Fruit fly (Drosophila melanogaster) whole organism, embryonic: ENCODE measurements around the gene CG14913.

Experiments
- CG10321 ChIP-seq: fragments of 200-800 bp; sonication (Bioruptor generic); IDR thresholded peaks from 2 replicates; pipeline ENCODE4 v1.3.6; 2022; ENCODE audit warnings: missing biosample characterization, missing genetic modification characterization
- CG10565 ChIP-seq: fragments of 200-800 bp; sonication (Bioruptor generic); optimal IDR thresholded peaks from 3 replicates; lab custom pipeline; 2016; ENCODE audit warnings: missing biosample characterization, mild to moderate bottlenecking, missing genetic modification characterization
- CG11696 ChIP-seq: fragments of 200-800 bp; sonication (Bioruptor generic); IDR thresholded peaks from 2 replicates; pipeline ENCODE4 v1.3.6; 2022; ENCODE audit warnings: missing biosample characterization, missing genetic modification characterization
- CG14050 ChIP-seq: fragments of 200-800 bp; sonication (Bioruptor generic); IDR thresholded peaks from 3 replicates; pipeline ENCODE4 v1.3.6; 2022; ENCODE audit warnings: missing biosample characterization, missing genetic modification characterization
- CG15269 ChIP-seq: fragments of 200-800 bp; sonication (Bioruptor generic); optimal IDR thresholded peaks from 2 replicates; lab custom pipeline; 2018; ENCODE audit warnings: missing biosample characterization, mild to moderate bottlenecking, missing genetic modification characterization, moderate library complexity
- CG16863 ChIP-seq: fragments of 200-800 bp; sonication (Bioruptor generic); optimal IDR thresholded peaks from 3 replicates; lab custom pipeline; 2016; ENCODE audit warnings: missing biosample characterization, missing genetic modification characterization
- CG2202 ChIP-seq: fragments of 200-800 bp; sonication (Bioruptor generic); optimal IDR thresholded peaks from 2 replicates; lab custom pipeline; 2018; ENCODE audit warnings: missing biosample characterization, mild to moderate bottlenecking, missing genetic modification characterization
- CG3163 ChIP-seq: fragments of 200-800 bp; sonication (Bioruptor generic); optimal IDR thresholded peaks from 3 replicates; lab custom pipeline; 2016; ENCODE audit warnings: missing biosample characterization, missing genetic modification characterization
- CG32772 ChIP-seq: fragments of 200-800 bp; sonication (Bioruptor generic); IDR thresholded peaks from 2 replicates; pipeline ENCODE4 v1.3.6; 2022; ENCODE audit warnings: missing biosample characterization, missing genetic modification characterization
- CG7357 ChIP-seq: fragments of 200-800 bp; sonication (Bioruptor generic); IDR thresholded peaks from 3 replicates; pipeline ENCODE4 v1.3.6; 2022; ENCODE audit warnings: missing biosample characterization, missing genetic modification characterization
- CG8281 ChIP-seq: fragments of 200-800 bp; sonication (Bioruptor generic); optimal IDR thresholded peaks from 2 replicates; lab custom pipeline; 2018; ENCODE audit warnings: missing biosample characterization, mild to moderate bottlenecking, missing genetic modification characterization, moderate library complexity
- CG8359 ChIP-seq: fragments of 200-800 bp; sonication (Bioruptor generic); optimal IDR thresholded peaks from 2 replicates; lab custom pipeline; 2017; ENCODE audit warnings: missing biosample characterization, mild to moderate bottlenecking, missing genetic modification characterization, borderline replicate concordance
- CG8924 ChIP-seq: fragments of 200-800 bp; optimal IDR thresholded peaks from 3 replicates; lab custom pipeline; 2019; ENCODE audit warnings: missing biosample characterization, mild to moderate bottlenecking, missing genetic modification characterization, moderate library complexity
- CHES-1-like ChIP-seq: fragments of 200-800 bp; sonication (Bioruptor generic); optimal IDR thresholded peaks from 2 replicates; lab custom pipeline; 2016; ENCODE audit warnings: missing biosample characterization, missing genetic modification characterization
- Camta ChIP-seq: fragments of 200-800 bp; sonication (Bioruptor generic); optimal IDR thresholded peaks from 2 replicates; lab custom pipeline; 2016; ENCODE audit warnings: missing biosample characterization, missing genetic modification characterization
- Drgx ChIP-seq: fragments of 200-800 bp; sonication (Bioruptor generic); IDR thresholded peaks from 2 replicates; pipeline ENCODE4 v1.3.6; 2022; ENCODE audit warnings: missing biosample characterization, missing genetic modification characterization
- E2f1 ChIP-seq: fragments of 200-800 bp; sonication (Bioruptor generic); IDR thresholded peaks from 2 replicates; pipeline ENCODE4 v1.3.6; 2022; ENCODE audit warnings: missing biosample characterization, missing genetic modification characterization
- Ets65A ChIP-seq: fragments of 200-800 bp; sonication (Bioruptor generic); peaks from one replicate; lab custom pipeline; 2016; ENCODE audit warnings: missing biosample characterization, missing genetic modification characterization
- Ets97D ChIP-seq: fragments of 200-800 bp; sonication (Bioruptor generic); optimal IDR thresholded peaks from 3 replicates; lab custom pipeline; 2016; ENCODE audit warnings: missing biosample characterization, missing genetic modification characterization
- Fer1 ChIP-seq: fragments of 200-800 bp; sonication (Bioruptor generic); optimal IDR thresholded peaks from 2 replicates; lab custom pipeline; 2017; ENCODE audit warnings: missing biosample characterization, mild to moderate bottlenecking, missing genetic modification characterization
- Fer3 ChIP-seq: fragments of 200-800 bp; sonication (Bioruptor generic); optimal IDR thresholded peaks from 2 replicates; lab custom pipeline; 2018; ENCODE audit warnings: missing biosample characterization, mild to moderate bottlenecking, missing genetic modification characterization, moderate library complexity
- Hr51 ChIP-seq, 2 experiments: fragments of 200-800 bp; sonication (Bioruptor generic); optimal IDR thresholded peaks; 2 replicates in 1 of 2; 3 replicates in 1 of 2; lab custom pipeline; 2016 to 2018; ENCODE audit warnings: missing biosample characterization in 2 of 2, missing genetic modification characterization in 2 of 2, mild to moderate bottlenecking in 1 of 2, moderate library complexity in 1 of 2
- Hr78 ChIP-seq, 2 experiments: fragments of 200-800 bp in 1 of 2; fragments of >200 bp in 1 of 2; sonication (Bioruptor generic) in 1 of 2; optimal IDR thresholded peaks; 2 replicates each; lab custom pipeline; 2017 to 2019; ENCODE audit warnings: missing biosample characterization in 2 of 2, missing genetic modification characterization in 2 of 2, mild to moderate bottlenecking in 1 of 2, moderate library complexity in 1 of 2
- NK7.1 ChIP-seq: fragments of 200-800 bp; sonication (Bioruptor generic); optimal IDR thresholded peaks from 3 replicates; lab custom pipeline; 2016; ENCODE audit warnings: missing biosample characterization, missing genetic modification characterization
- Ptx1 ChIP-seq: fragments of 200-800 bp; sonication (Bioruptor generic); IDR thresholded peaks from 2 replicates; pipeline ENCODE4 v1.3.6; 2022; ENCODE audit warnings: missing biosample characterization, missing genetic modification characterization
- Sox102F ChIP-seq: fragments of 200-800 bp; sonication (Bioruptor generic); optimal IDR thresholded peaks from 2 replicates; lab custom pipeline; 2018; ENCODE audit warnings: missing biosample characterization, mild to moderate bottlenecking, missing genetic modification characterization, moderate library complexity
- Vsx1 ChIP-seq: fragments of 200-800 bp; sonication (Bioruptor generic); optimal IDR thresholded peaks from 2 replicates; lab custom pipeline; 2017; ENCODE audit warnings: missing biosample characterization, mild to moderate bottlenecking, missing genetic modification characterization, missing genetic modification reagents
- Xrp1 ChIP-seq: fragments of 200-800 bp; sonication (Bioruptor generic); IDR thresholded peaks from 2 replicates; pipeline ENCODE4 v1.3.6; 2022; ENCODE audit warnings: missing biosample characterization, missing genetic modification characterization
- bcd ChIP-seq: fragments of 200-800 bp; sonication (Bioruptor generic); optimal IDR thresholded peaks from 2 replicates; lab custom pipeline; 2017; ENCODE audit warnings: missing biosample characterization, mild to moderate bottlenecking, missing genetic modification characterization
- btn ChIP-seq: fragments of 200-800 bp; sonication (Bioruptor generic); optimal IDR thresholded peaks from 2 replicates; lab custom pipeline; 2016; ENCODE audit warnings: missing biosample characterization, missing genetic modification characterization
- gsb-n ChIP-seq: fragments of 200-800 bp; sonication (Bioruptor generic); optimal IDR thresholded peaks from 3 replicates; lab custom pipeline; 2018; ENCODE audit warnings: missing biosample characterization, mild to moderate bottlenecking, missing genetic modification characterization
- inv ChIP-seq: fragments of 200-800 bp; sonication (Bioruptor generic); IDR thresholded peaks from 2 replicates; pipeline ENCODE4 v1.3.6; 2022; ENCODE audit warnings: missing biosample characterization, missing genetic modification characterization; ENCODE audit not compliant: partially characterized antibody
- kni ChIP-seq: fragments of 200-800 bp; sonication (Bioruptor generic); optimal IDR thresholded peaks from 3 replicates; lab custom pipeline; 2017; ENCODE audit warnings: mild to moderate bottlenecking, missing biosample characterization, missing genetic modification reagents, missing genetic modification characterization
- lmd ChIP-seq: fragments of 200-800 bp; sonication (Bioruptor generic); IDR thresholded peaks from 2 replicates; pipeline ENCODE4 v1.3.6; 2022; ENCODE audit warnings: missing biosample characterization, missing genetic modification characterization
- nerfin-1 ChIP-seq: fragments of 200-800 bp; sonication (Bioruptor generic); optimal IDR thresholded peaks from 3 replicates; lab custom pipeline; 2019; ENCODE audit warnings: missing biosample characterization, mild to moderate bottlenecking, missing genetic modification characterization, moderate library complexity
- phol ChIP-seq: fragments of 200-800 bp; sonication (Bioruptor generic); optimal IDR thresholded peaks from 3 replicates; lab custom pipeline; 2018; ENCODE audit warnings: missing biosample characterization, mild to moderate bottlenecking, missing genetic modification characterization, moderate library complexity
- pita ChIP-seq: fragments of 200-800 bp; sonication (Bioruptor generic); optimal IDR thresholded peaks from 2 replicates; lab custom pipeline; 2017; ENCODE audit warnings: missing biosample characterization, mild to moderate bottlenecking, missing genetic modification characterization
- pnt ChIP-seq: fragments of 200-800 bp; sonication (Bioruptor generic); optimal IDR thresholded peaks from 3 replicates; lab custom pipeline; 2016; ENCODE audit warnings: missing biosample characterization, missing genetic modification characterization
- pum ChIP-seq: fragments of 200-800 bp; sonication (Bioruptor generic); optimal IDR thresholded peaks from 2 replicates; lab custom pipeline; 2016; ENCODE audit warnings: missing biosample characterization, missing genetic modification characterization
- sna ChIP-seq: fragments of 200-800 bp; sonication (Bioruptor generic); IDR thresholded peaks from 2 replicates; pipeline ENCODE4 v1.3.6; 2022; ENCODE audit warnings: missing biosample characterization, missing genetic modification characterization; ENCODE audit not compliant: partially characterized antibody
- sug ChIP-seq: fragments of 200-800 bp; optimal IDR thresholded peaks from 2 replicates; lab custom pipeline; 2019; ENCODE audit warnings: missing biosample characterization, mild to moderate bottlenecking, missing genetic modification characterization, moderate library complexity
- tin ChIP-seq: fragments of 200-800 bp; sonication (Bioruptor generic); optimal IDR thresholded peaks from 3 replicates; lab custom pipeline; 2016; ENCODE audit warnings: missing biosample characterization, missing genetic modification characterization
- tll ChIP-seq, 2 experiments: fragments of 200-800 bp in 1 of 2; fragments of >200 bp in 1 of 2; sonication (Bioruptor generic) in 1 of 2; optimal IDR thresholded peaks; 2 replicates each; lab custom pipeline; 2017 to 2019; ENCODE audit warnings: missing biosample characterization in 2 of 2, missing genetic modification characterization in 2 of 2, mild to moderate bottlenecking in 1 of 2, moderate library complexity in 1 of 2
- unpg ChIP-seq: fragments of 200-800 bp; sonication (Bioruptor generic); optimal IDR thresholded peaks from 3 replicates; lab custom pipeline; 2018; ENCODE audit warnings: missing biosample characterization, mild to moderate bottlenecking, missing genetic modification characterization, moderate library complexity
- usp ChIP-seq: fragments of >200 bp; optimal IDR thresholded peaks from 2 replicates; lab custom pipeline; 2017; ENCODE audit warnings: missing biosample characterization, missing genetic modification characterization

CG14913 gene

DNA sequence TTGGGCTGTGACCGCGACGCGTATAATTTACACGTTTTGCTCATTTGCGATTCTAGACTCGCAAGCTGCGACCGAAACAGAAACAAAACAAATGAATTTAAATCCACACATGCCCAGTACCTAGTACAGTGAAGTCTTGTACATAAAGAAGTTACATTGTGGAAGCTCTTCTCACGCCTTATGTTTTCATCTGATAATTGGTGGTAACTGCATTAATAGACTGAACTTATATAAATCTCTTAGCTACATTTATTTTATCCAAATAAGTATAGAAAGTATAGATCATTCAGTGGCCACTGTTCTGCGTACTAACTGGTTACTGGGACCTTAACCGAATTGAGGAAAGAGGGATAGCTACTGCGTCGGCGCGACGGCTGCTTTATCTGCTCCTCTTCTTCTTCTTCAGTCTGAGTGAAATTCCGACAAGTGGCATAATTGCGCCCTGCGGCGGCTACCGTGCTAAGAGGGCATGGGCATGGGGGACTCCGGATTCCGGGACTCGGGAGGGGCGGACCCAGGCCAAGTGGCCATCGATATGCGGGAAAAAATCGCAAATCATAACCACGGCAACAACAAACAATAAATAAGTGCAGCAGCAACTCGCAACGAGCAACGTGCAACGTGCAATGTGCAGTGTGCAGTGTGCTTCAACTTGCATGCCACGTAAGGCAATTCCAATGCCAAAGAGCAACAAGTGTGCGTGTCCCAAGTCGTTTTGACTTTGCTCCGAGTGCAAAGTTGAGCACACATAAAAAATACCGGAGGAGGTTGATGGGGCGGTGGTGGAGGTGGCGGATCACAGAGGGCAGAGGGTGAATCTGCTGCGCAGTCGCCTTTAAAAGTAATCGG is 35.1 kb downstream of the CG14913 start (continued):
- TF ChIP-seq sna (GFP tag; lab: Robert Waterston, UW): no peak
- no peak for TF ChIP-seq inv
- TF ChIP-seq pum: no peak
- TF ChIP-seq kni (GFP tag; lab: Kevin White, UChicago): no peak
- TF ChIP-seq sug (tag; lab: Kevin White, UChicago): no peak
- no peak for TF ChIP-seq CG8281 (tag; lab: Kevin White, UChicago)
- no peak for TF ChIP-seq lmd (GFP tag; lab: Robert Waterston, UW)
- no peak for TF ChIP-seq pita (GFP tag; lab: Kevin White, UChicago)
- TF ChIP-seq CHES-1-like (GFP tag; lab: Kevin White, UChicago): no peak
- TF ChIP-seq gsb-n (tag; lab: Kevin White, UChicago): no peak
- TF ChIP-seq CG10321: no peak
- no peak for TF ChIP-seq CG15269 (tag; lab: Kevin White, UChicago)
- no peak for TF ChIP-seq CG16863 (GFP tag; lab: Kevin White, UChicago)
- TF ChIP-seq tin (GFP tag; lab: Kevin White, UChicago): no peak
- TF ChIP-seq Ets65A (GFP tag; lab: Kevin White, UChicago): peak; percentile 13
- no peak for TF ChIP-seq NK7.1 (GFP tag; lab: Kevin White, UChicago)
- TF ChIP-seq Fer3 (tag; lab: Kevin White, UChicago): no peak
- TF ChIP-seq CG8924 (tag; lab: Kevin White, UChicago): no peak
- TF ChIP-seq bcd (GFP tag; lab: Kevin White, UChicago): no peak
- no peak for TF ChIP-seq CG8359
- TF ChIP-seq, all 482 proteins: peak for 9

- TF ChIP-seq phol (tag; lab: Kevin White, UChicago) (no peak), CG11696 (GFP tag; lab: Robert Waterston, UW) (no peak), CG10565 (GFP tag; lab: Kevin White, UChicago) (no peak), Drgx (GFP tag; lab: Robert Waterston, UW) (peak; percentile 26; the same call in 1 of the 2 replicates), Fer1 (GFP tag; lab: Kevin White, UChicago) (no peak), Xrp1 (no peak)
Measured at dm6 chr2L:11052493-11052788, 35.6 kb downstream of the CG14913 start.

DNA sequence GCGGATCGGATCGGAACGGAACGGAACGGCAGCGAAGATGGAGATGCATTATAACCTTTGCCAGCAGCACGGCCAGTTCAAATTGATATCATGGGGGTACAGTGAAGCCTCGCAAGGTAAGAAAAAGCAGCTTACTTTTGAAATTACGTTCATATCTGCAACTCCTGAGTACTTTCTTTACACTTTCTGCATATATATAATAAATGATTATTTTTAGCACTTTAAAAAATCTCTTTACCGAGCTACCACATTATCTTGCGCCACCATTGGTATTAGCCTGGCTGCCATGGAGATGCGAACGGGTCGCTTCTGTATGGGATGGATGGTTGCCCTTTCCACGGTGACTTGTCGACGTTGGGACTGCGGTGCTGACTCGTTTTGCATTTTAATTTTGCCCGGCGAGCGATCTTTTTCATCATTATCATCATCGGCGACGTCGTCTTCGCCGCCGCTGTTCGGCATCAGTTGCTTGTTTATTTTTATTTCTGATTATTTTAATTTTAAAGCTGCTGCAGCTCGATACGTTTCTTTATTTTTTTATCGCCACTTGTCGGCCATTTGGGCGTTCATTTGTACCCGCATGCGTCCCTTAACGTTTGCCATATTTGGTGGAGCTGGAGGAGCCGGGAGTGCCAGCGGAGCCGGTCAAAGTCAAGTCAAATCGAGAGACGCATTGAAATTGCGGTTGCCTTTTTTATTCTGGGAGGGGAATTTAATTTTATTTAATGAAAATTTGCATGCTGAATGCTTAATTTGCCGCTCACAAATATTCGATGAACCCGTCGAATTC is 36.4 kb downstream of the CG14913 start:
- no peak for TF ChIP-seq Ets97D
- TF ChIP-seq Sox102F: peak; percentile 44
- TF ChIP-seq usp (GFP tag; lab: Kevin White, UChicago): no peak
- peak; percentile 34; the same call in 1 of the 2 replicates for TF ChIP-seq CG32772
- TF ChIP-seq CG10565 (GFP tag; lab: Kevin White, UChicago): no peak
- TF ChIP-seq pnt (GFP tag; lab: Kevin White, UChicago): no peak
- no peak for TF ChIP-seq nerfin-1 (tag; lab: Kevin White, UChicago)
- peak in 1 of 2 experiments; percentile 62 for TF ChIP-seq Hr78 (GFP tag; optimal IDR thresholded peaks at IDR 0.05; lab: Kevin White, UChicago)
- TF ChIP-seq Hr51 (GFP tag; optimal IDR thresholded peaks at IDR 0.05; lab: Kevin White, UChicago): peak in 1 of 2 experiments; percentile 50
- TF ChIP-seq Vsx1 (GFP tag; lab: Kevin White, UChicago): peak; percentile 15
- no peak for TF ChIP-seq CG2202 (tag; lab: Kevin White, UChicago)
- TF ChIP-seq btn (GFP tag; lab: Kevin White, UChicago): no peak
- no peak for TF ChIP-seq CG3163 (GFP tag; lab: Kevin White, UChicago)
- 0 out of 2 replicates have a peak, but pooled peaks have one; percentile 15 for TF ChIP-seq E2f1 (GFP tag; lab: Robert Waterston, UW)
- no peak for TF ChIP-seq tll (GFP tag; optimal IDR thresholded peaks at IDR 0.05; lab: Kevin White, UChicago)
- no peak for TF ChIP-seq CG10321
- peak; percentile 21; the same call in 2 of the 3 replicates for TF ChIP-seq CG14050 (GFP tag; lab: Robert Waterston, UW)
- TF ChIP-seq Camta (GFP tag; lab: Kevin White, UChicago): no peak
- TF ChIP-seq Ptx1 (GFP tag; lab: Robert Waterston, UW): peak; percentile 74
- no peak for TF ChIP-seq CG7357
- TF ChIP-seq unpg: peak; percentile 28
